Worm (Caenorhabditis elegans) whole organism, L4 larva: ENCODE results near the gene T28H10.1.

Experiments
- F26F4.8 ChIP-seq: fragments of 200-800 bp; sonication (Bioruptor generic); conservative IDR thresholded peaks from 2 replicates; pipeline ENCODE4 v1.3.6; 2022; ENCODE audit warnings: missing genetic modification characterization, missing compliant biosample characterization
- F37D6.2 ChIP-seq: sonication (generic microtip); optimal IDR thresholded peaks from 2 replicates; lab custom pipeline; 2016; ENCODE audit warnings: mild to moderate bottlenecking, missing genetic modification characterization, missing compliant biosample characterization
- F44E2.7 ChIP-seq: fragments of 200-800 bp; sonication (Bioruptor generic); IDR thresholded peaks from 2 replicates; pipeline ENCODE4 v2.1.2; 2022; ENCODE audit warnings: missing genetic modification characterization, missing compliant biosample characterization
- T20F7.1 ChIP-seq: fragments of 200-800 bp; sonication (Bioruptor generic); optimal IDR thresholded peaks from 2 replicates; lab custom pipeline; 2018; ENCODE audit warnings: mild to moderate bottlenecking, missing genetic modification characterization, missing compliant biosample characterization
- T26A8.4 ChIP-seq: fragments of 200-800 bp; sonication (Bioruptor generic); IDR thresholded peaks from 2 replicates; pipeline ENCODE4 v1.3.6; 2022; ENCODE audit warnings: missing genetic modification characterization, missing compliant biosample characterization
- Y75B8A.6 ChIP-seq: fragments of 200-800 bp; sonication (Bioruptor generic); IDR thresholded peaks from 2 replicates; pipeline ENCODE4 v1.3.6; 2022; ENCODE audit warnings: missing genetic modification reagents, missing genetic modification characterization, missing compliant biosample characterization
- ama-1 ChIP-seq: fragments of 150-350 bp; optimal IDR thresholded peaks from 2 replicates; lab custom pipeline; 2014; ENCODE audit warnings: inconsistent platforms, mixed read lengths
- ceh-20 ChIP-seq: fragments of 200-800 bp; sonication (Bioruptor generic); IDR thresholded peaks from 2 replicates; pipeline ENCODE4 v1.3.6; 2022; ENCODE audit warnings: missing genetic modification reagents, missing genetic modification characterization, missing compliant biosample characterization
- ceh-28 ChIP-seq: fragments of 150-350 bp; optimal IDR thresholded peaks from 2 replicates; lab custom pipeline; 2014; ENCODE audit warnings: missing biosample characterization, missing genetic modification reagents, missing genetic modification characterization
- ceh-32 ChIP-seq: sonication (generic microtip); optimal IDR thresholded peaks from 2 replicates; lab custom pipeline; 2016; ENCODE audit warnings: mild to moderate bottlenecking, missing genetic modification characterization, missing compliant biosample characterization; ENCODE audit not compliant: poor library complexity
- ces-1 ChIP-seq: fragments of 150-350 bp; sonication (generic microtip); optimal IDR thresholded peaks from 4 replicates; lab custom pipeline; 2014; ENCODE audit warnings: missing biosample characterization, missing genetic modification reagents, missing genetic modification characterization
- cey-2 ChIP-seq: sonication (generic microtip); optimal IDR thresholded peaks from 3 replicates; lab custom pipeline; 2017; ENCODE audit warnings: missing genetic modification characterization, mild to moderate bottlenecking, missing compliant biosample characterization, antibody characterized with exemption, borderline replicate concordance; ENCODE audit not compliant: insufficient read depth
- ctbp-1 ChIP-seq: fragments of 200-800 bp; sonication (Bioruptor generic); IDR thresholded peaks from 2 replicates; pipeline ENCODE4 v1.3.6; 2022; ENCODE audit warnings: missing genetic modification reagents, missing genetic modification characterization, missing compliant biosample characterization
- daf-16 ChIP-seq, 3 experiments: sonication (generic microtip); optimal IDR thresholded peaks; 2 replicates each; lab custom pipeline; 2016 to 2017; ENCODE audit warnings: missing genetic modification characterization in 3 of 3, missing genetic modification reagents in 3 of 3, mild to moderate bottlenecking in 2 of 3, missing compliant biosample characterization in 2 of 3, missing biosample characterization in 1 of 3, moderate library complexity in 1 of 3
- dmd-6 ChIP-seq: fragments of 200-800 bp; sonication (Bioruptor generic); IDR thresholded peaks from 2 replicates; pipeline ENCODE4 v1.3.6; 2022; ENCODE audit warnings: missing genetic modification reagents, missing genetic modification characterization, missing compliant biosample characterization
- dmd-8 ChIP-seq: fragments of 200-800 bp; sonication (Bioruptor generic); IDR thresholded peaks from 2 replicates; pipeline ENCODE4 v1.3.6; 2022; ENCODE audit warnings: missing genetic modification characterization, missing compliant biosample characterization
- dpl-1 ChIP-seq: fragments of 150-350 bp; optimal IDR thresholded peaks from 2 replicates; lab custom pipeline; 2014; ENCODE audit warnings: missing biosample characterization, missing genetic modification reagents, missing genetic modification characterization
- dve-1 ChIP-seq: sonication (generic microtip); optimal IDR thresholded peaks from 2 replicates; lab custom pipeline; 2017; ENCODE audit warnings: antibody characterized with exemption, mild to moderate bottlenecking, missing genetic modification characterization, missing compliant biosample characterization; ENCODE audit not compliant: insufficient read depth
- egl-43 ChIP-seq: fragments of 200-800 bp; sonication (Bioruptor generic); IDR thresholded peaks from 2 replicates; pipeline ENCODE4 v1.3.6; 2022; ENCODE audit warnings: missing genetic modification reagents, missing genetic modification characterization, missing compliant biosample characterization
- fkh-10 ChIP-seq: fragments of 150-350 bp; optimal IDR thresholded peaks from 2 replicates; lab custom pipeline; 2014; ENCODE audit warnings: missing biosample characterization, missing genetic modification reagents, missing genetic modification characterization
- hif-1 ChIP-seq, 2 experiments: sonication (generic microtip); optimal IDR thresholded peaks; 2 replicates each; lab custom pipeline; 2016 to 2017; ENCODE audit warnings: missing compliant biosample characterization in 2 of 2, missing genetic modification characterization in 2 of 2, missing genetic modification reagents in 2 of 2, missing genotype in 2 of 2, mild to moderate bottlenecking in 1 of 2
- hlh-11 ChIP-seq: fragments of 200-800 bp; sonication (Bioruptor generic); optimal IDR thresholded peaks from 2 replicates; lab custom pipeline; 2018; ENCODE audit warnings: mild to moderate bottlenecking, missing genetic modification characterization, missing compliant biosample characterization
- hlh-30 ChIP-seq: sonication (generic microtip); optimal IDR thresholded peaks from 2 replicates; lab custom pipeline; 2017; ENCODE audit warnings: antibody characterized with exemption, mild to moderate bottlenecking, missing genetic modification characterization, missing compliant biosample characterization; ENCODE audit not compliant: insufficient read depth
- hmg-1.1 ChIP-seq: fragments of 200-800 bp; sonication (Bioruptor generic); IDR thresholded peaks from 2 replicates; pipeline ENCODE4 v1.3.6; 2022; ENCODE audit warnings: missing genetic modification reagents, missing genetic modification characterization, missing compliant biosample characterization
- lin-38 ChIP-seq: fragments of 200-800 bp; sonication (Bioruptor generic); IDR thresholded peaks from 2 replicates; pipeline ENCODE4 v1.3.6; 2022; ENCODE audit warnings: missing genetic modification reagents, missing genetic modification characterization, missing compliant biosample characterization
- lir-3 ChIP-seq: sonication (generic microtip); optimal IDR thresholded peaks from 2 replicates; lab custom pipeline; 2016; ENCODE audit warnings: mild to moderate bottlenecking, missing genetic modification characterization, missing compliant biosample characterization
- lsy-2 ChIP-seq, 2 experiments: fragments of 150-350 bp in 1 of 2; sonication (generic microtip) in 1 of 2; optimal IDR thresholded peaks; 2 replicates each; lab custom pipeline; 2014 to 2017; ENCODE audit warnings: missing biosample characterization in 2 of 2, missing genetic modification characterization in 2 of 2
- mdl-1 ChIP-seq, 2 experiments: fragments of 150-350 bp in 1 of 2; sonication (generic microtip) in 1 of 2; optimal IDR thresholded peaks; 2 replicates each; lab custom pipeline; 2014 to 2017; ENCODE audit warnings: missing biosample characterization in 2 of 2, missing genetic modification characterization in 2 of 2
- mep-1 ChIP-seq: fragments of 150-350 bp; sonication (generic microtip); optimal IDR thresholded peaks from 3 replicates; lab custom pipeline; 2014; ENCODE audit warnings: missing biosample characterization, missing genetic modification characterization
- mxl-3 ChIP-seq: fragments of 200-800 bp; sonication (Bioruptor generic); optimal IDR thresholded peaks from 2 replicates; lab custom pipeline; 2018; ENCODE audit warnings: mild to moderate bottlenecking, missing genetic modification characterization, missing compliant biosample characterization
- nhr-102 ChIP-seq: sonication (generic microtip); optimal IDR thresholded peaks from 2 replicates; lab custom pipeline; 2016; ENCODE audit warnings: mild to moderate bottlenecking, missing genetic modification characterization, moderate library complexity, missing compliant biosample characterization
- nhr-28 ChIP-seq: fragments of 150-350 bp; optimal IDR thresholded peaks from 2 replicates; lab custom pipeline; 2014; ENCODE audit warnings: missing biosample characterization, missing genetic modification characterization
- nhr-41 ChIP-seq: fragments of 200-800 bp; sonication (Bioruptor generic); IDR thresholded peaks from 2 replicates; pipeline ENCODE4 v1.3.6; 2022; ENCODE audit warnings: missing genetic modification reagents, missing genetic modification characterization, missing compliant biosample characterization
- nhr-48 ChIP-seq: sonication (generic microtip); optimal IDR thresholded peaks from 2 replicates; lab custom pipeline; 2016; ENCODE audit warnings: mild to moderate bottlenecking, missing genetic modification characterization, missing compliant biosample characterization
- nhr-6 ChIP-seq: fragments of 150-350 bp; optimal IDR thresholded peaks from 2 replicates; lab custom pipeline; 2014; ENCODE audit warnings: missing biosample characterization, missing genetic modification characterization
- pha-4 ChIP-seq, 2 experiments: fragments of 150-350 bp in 1 of 2; fragments of 200-800 bp in 1 of 2; sonication (Bioruptor generic) in 1 of 2; IDR thresholded peaks in 1 of 2; optimal IDR thresholded peaks in 1 of 2; 2 replicates each; pipeline versions ENCODE4 v1.3.6 to Lab custom; 2014 to 2022; ENCODE audit warnings: missing genetic modification characterization in 2 of 2, missing genetic modification reagents in 2 of 2, missing biosample characterization in 1 of 2, missing compliant biosample characterization in 1 of 2
- rbr-2 ChIP-seq: sonication (generic microtip); optimal IDR thresholded peaks from 2 replicates; lab custom pipeline; 2016; ENCODE audit warnings: missing genotype, missing genetic modification characterization, missing compliant biosample characterization
- saeg-2 ChIP-seq: fragments of 200-800 bp; sonication (Bioruptor generic); IDR thresholded peaks from 2 replicates; pipeline ENCODE4 v1.3.6; 2022; ENCODE audit warnings: missing genetic modification reagents, missing genetic modification characterization, missing compliant biosample characterization
- sdz-12 ChIP-seq: fragments of 200-800 bp; sonication (Bioruptor generic); optimal IDR thresholded peaks from 2 replicates; lab custom pipeline; 2018; ENCODE audit warnings: mild to moderate bottlenecking, missing genetic modification characterization, missing compliant biosample characterization
- set-16 ChIP-seq: fragments of 200-800 bp; sonication (Bioruptor generic); IDR thresholded peaks from 2 replicates; pipeline ENCODE4 v1.3.6; 2022; ENCODE audit warnings: missing genetic modification reagents, missing genetic modification characterization, missing compliant biosample characterization
- snpc-4 ChIP-seq: fragments of 150-350 bp; optimal IDR thresholded peaks from 2 replicates; lab custom pipeline; 2014; ENCODE audit warnings: missing biosample characterization, missing genetic modification characterization
- unc-130 ChIP-seq: sonication (generic microtip); optimal IDR thresholded peaks from 2 replicates; lab custom pipeline; 2016; ENCODE audit warnings: missing genetic modification reagents, missing genetic modification characterization, missing compliant biosample characterization
- unc-62 ChIP-seq, 3 experiments: fragments of 150-350 bp in 1 of 3; sonication (generic microtip); optimal IDR thresholded peaks in 2 of 3; peaks in 1 of 3; 1 replicate in 1 of 3; 2 replicates in 2 of 3; lab custom pipeline; 2014 to 2017; ENCODE audit warnings: missing biosample characterization in 3 of 3, missing genetic modification characterization in 3 of 3, missing genetic modification reagents in 3 of 3, missing genotype in 1 of 3
- vab-7 ChIP-seq: fragments of 200-800 bp; sonication (Bioruptor generic); IDR thresholded peaks from 2 replicates; pipeline ENCODE4 v1.3.6; 2022; ENCODE audit warnings: missing genetic modification reagents, missing genetic modification characterization, missing compliant biosample characterization
- zag-1 ChIP-seq: fragments of 150-350 bp; optimal IDR thresholded peaks from 2 replicates; lab custom pipeline; 2014; ENCODE audit warnings: missing biosample characterization, missing genetic modification characterization
- zfp-2 ChIP-seq: sonication (generic microtip); optimal IDR thresholded peaks from 2 replicates; lab custom pipeline; 2016; ENCODE audit warnings: mild to moderate bottlenecking, missing genetic modification characterization, missing compliant biosample characterization
- zfp-3 ChIP-seq: fragments of 200-800 bp; sonication (Bioruptor generic); conservative IDR thresholded peaks from 2 replicates; pipeline ENCODE4 v1.3.6; 2022; ENCODE audit warnings: missing genetic modification reagents, missing genetic modification characterization, missing compliant biosample characterization

Gene T28H10.1

ce11 chrV:12465399-12465798 lies 38.2 kb upstream of the T28H10.1 start:
- TF ChIP-seq T20F7.1 (GFP tag; lab: Kevin White, UChicago) (peak; percentile 34), ces-1 (GFP tag; lab: Kevin White, UChicago) (peak; percentile 72), rbr-2 (tag; lab: Kevin White, UChicago) (peak; percentile 92), ceh-28 (peak; percentile 31), lin-38 (no peak), dmd-8 (0 out of 2 replicates have a peak, but pooled peaks have one; percentile 36), T26A8.4 (0 out of 2 replicates have a peak, but pooled peaks have one; percentile 45), mxl-3 (GFP tag; lab: Kevin White, UChicago) (peak; percentile 40), hmg-1.1 (GFP tag; lab: Robert Waterston, UW) (peak; percentile 85), daf-16 (GFP tag; optimal IDR thresholded peaks at IDR 0.05; lab: Kevin White, UChicago) (peak in 1 of 2 experiments; percentile 83), daf-16 (tag; optimal IDR thresholded peaks at IDR 0.05; lab: Kevin White, UChicago) (no peak), nhr-41 (GFP tag; lab: Robert Waterston, UW) (no peak), hlh-11 (peak; percentile 74), nhr-48 (tag; lab: Kevin White, UChicago) (peak; percentile 46), egl-43 (GFP tag; lab: Robert Waterston, UW) (peak; percentile 71), sdz-12 (no peak), hif-1 (tag; optimal IDR thresholded peaks at IDR 0.05; lab: Kevin White, UChicago) (peak in 1 of 2 experiments; percentile 61), F37D6.2 (tag; lab: Kevin White, UChicago) (peak; percentile 67), ama-1 (no peak), F44E2.7 (GFP tag; lab: Robert Waterston, UW) (no peak), unc-62 (GFP tag; optimal IDR thresholded peaks at IDR 0.05 in 1 of 2; lab: Kevin White, UChicago) (peak in 1 of 2 experiments; percentile 50), unc-62 (tag; optimal IDR thresholded peaks at IDR 0.05; lab: Kevin White, UChicago) (no peak), nhr-102 (tag; lab: Kevin White, UChicago) (no peak), lsy-2 (tag; optimal IDR thresholded peaks at IDR 0.05; lab: Kevin White, UChicago) (peak; percentile 34 to 67), dmd-6 (peak; percentile 60), zfp-3 (no peak), Y75B8A.6 (0 out of 2 replicates have a peak, but pooled peaks have one; percentile 29), set-16 (GFP tag; lab: Robert Waterston, UW) (peak; percentile 95), lir-3 (tag; lab: Kevin White, UChicago) (no peak), cey-2 (tag; lab: Kevin White, UChicago) (no peak), dve-1 (tag; lab: Kevin White, UChicago) (peak; percentile 42), saeg-2 (0 out of 2 replicates have a peak, but pooled peaks have one; percentile 27), F26F4.8 (no peak), vab-7 (GFP tag; lab: Robert Waterston, UW) (0 out of 2 replicates have a peak, but pooled peaks have one; percentile 38), zfp-2 (tag; lab: Kevin White, UChicago) (no peak), snpc-4 (tag; lab: Kevin White, UChicago) (no peak), nhr-6 (peak; percentile 50), mdl-1 (tag; optimal IDR thresholded peaks at IDR 0.05; lab: Kevin White, UChicago) (peak in 1 of 2 experiments; percentile 68), nhr-28 (tag; lab: Kevin White, UChicago) (peak; percentile 42), dpl-1 (peak; percentile 57), hlh-30 (tag; lab: Kevin White, UChicago) (peak; percentile 37), pha-4 (GFP tag; IDR thresholded peaks at IDR 0.05; lab: Robert Waterston, UW) (peak; percentile 36; the same call in 1 of the 2 replicates), pha-4 (tag; optimal IDR thresholded peaks at IDR 0.05; lab: Kevin White, UChicago) (no peak), ctbp-1 (GFP tag; lab: Robert Waterston, UW) (peak; percentile 96), unc-130 (GFP tag; lab: Kevin White, UChicago) (no peak), ceh-20 (GFP tag; lab: Robert Waterston, UW) (peak; percentile 85), ceh-32 (peak; percentile 40), fkh-10 (GFP tag; lab: Kevin White, UChicago) (peak; percentile 94), zag-1 (peak; percentile 14), mep-1 (tag; lab: Kevin White, UChicago) (peak; percentile 76)
